Worm (Caenorhabditis elegans): Measurements from ENCODE around the gene C18H9.6.

C18H9.6 gene

DNA sequence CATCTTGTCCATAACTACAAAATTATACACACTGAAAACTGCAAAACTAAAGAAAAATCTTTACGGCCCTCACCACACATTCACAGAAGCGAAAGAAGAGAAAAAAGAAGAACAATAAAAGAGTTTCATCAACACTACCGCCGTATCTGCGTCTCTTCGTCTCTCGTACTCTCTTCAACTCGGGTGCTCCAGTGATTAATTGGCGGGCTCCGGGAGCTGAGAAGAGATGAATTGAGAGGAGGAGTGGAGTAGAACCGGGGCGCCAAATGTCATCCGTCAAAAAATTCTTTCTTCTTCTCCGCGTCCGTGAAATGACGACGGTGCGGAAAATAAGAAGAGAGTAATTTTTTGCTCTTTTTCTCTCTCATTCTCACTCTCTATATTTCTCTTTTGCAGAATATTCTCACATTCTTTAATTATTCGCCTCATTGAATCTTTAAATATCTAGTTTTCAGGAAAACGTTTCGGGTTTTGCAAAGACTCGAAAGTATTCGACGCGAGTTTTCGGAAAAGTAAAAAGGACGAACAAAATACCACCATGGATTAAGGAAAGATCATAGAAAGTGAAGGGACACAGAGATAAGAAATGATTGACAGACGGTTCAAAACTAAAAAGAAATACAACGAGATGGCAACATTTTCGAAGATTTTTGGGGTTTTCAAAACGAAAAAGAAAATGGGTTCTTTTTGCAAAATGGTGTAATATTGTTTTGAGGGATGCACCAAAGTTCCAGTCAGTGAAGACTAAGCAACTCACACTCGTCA, 6.3 kb upstream of the C18H9.6 start:
- TF ChIP-seq somi-1 (GFP tag; optimal IDR thresholded peaks at IDR 0.05) (peak; percentile 21), F57A8.1 (GFP tag; optimal IDR thresholded peaks at IDR 0.05) (no peak), chd-7 (tag; optimal IDR thresholded peaks at IDR 0.05) (no peak), hmg-1.2 (GFP tag; IDR thresholded peaks at IDR 0.05) (peak; percentile 51; the same call in 1 of the 2 replicates), tbx-9 (tag; optimal IDR thresholded peaks at IDR 0.05; ENCODE audit: borderline replicate concordance) (no peak)

DNA sequence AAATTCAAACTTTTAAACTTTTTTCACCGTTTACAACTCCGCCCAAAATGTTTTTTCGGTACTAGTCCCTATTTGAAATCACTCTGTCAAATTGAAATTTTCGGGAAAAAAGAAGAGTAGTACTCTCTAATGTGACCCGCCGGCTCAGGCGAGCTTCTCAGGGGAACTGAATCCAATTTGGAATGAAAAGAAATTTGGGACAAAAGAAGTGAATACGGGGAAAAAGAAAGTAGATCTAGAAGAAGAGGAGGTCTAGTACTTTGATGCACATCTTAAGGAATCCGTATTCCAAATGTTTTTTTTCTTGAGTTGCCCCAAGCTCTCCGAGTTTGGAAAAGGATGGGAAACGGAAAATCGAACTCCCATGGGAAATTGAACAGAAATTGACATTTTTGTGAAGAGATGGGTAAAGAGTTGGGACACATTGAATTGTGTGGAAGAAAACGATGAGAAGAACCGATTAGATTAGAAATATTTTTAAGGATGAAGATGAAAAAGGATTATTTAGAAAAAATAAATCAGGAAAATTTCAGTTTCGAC, 5.2 kb upstream of the C18H9.6 start:
- TF ChIP-seq bed-1 (GFP tag; IDR thresholded peaks at IDR 0.05) (no peak), ztf-26 (tag; optimal IDR thresholded peaks at IDR 0.05) (no peak), B0336.3 (GFP tag; IDR thresholded peaks at IDR 0.05) (no peak), F55B11.4 (tag; optimal IDR thresholded peaks at IDR 0.05; ENCODE audit: borderline replicate concordance, insufficient read depth) (no peak), T26A5.8 (tag; optimal IDR thresholded peaks at IDR 0.05) (no peak), F57C9.4 (tag; optimal IDR thresholded peaks at IDR 0.05) (no peak), attf-5 (GFP tag; optimal IDR thresholded peaks at IDR 0.05) (no peak), zfh-2 (GFP tag; conservative IDR thresholded peaks at IDR 0.05) (no peak), madf-3 (GFP tag; IDR thresholded peaks at IDR 0.05) (no peak), D2030.7 (GFP tag; IDR thresholded peaks at IDR 0.05) (no peak), tbp1 (GFP tag; optimal IDR thresholded peaks at IDR 0.05) (no peak), nhr-179 (tag; optimal IDR thresholded peaks at IDR 0.05) (no peak), ceh-58 (GFP tag; IDR thresholded peaks at IDR 0.05) (no peak), ztf-6 (GFP tag; IDR thresholded peaks at IDR 0.05) (no peak)

DNA sequence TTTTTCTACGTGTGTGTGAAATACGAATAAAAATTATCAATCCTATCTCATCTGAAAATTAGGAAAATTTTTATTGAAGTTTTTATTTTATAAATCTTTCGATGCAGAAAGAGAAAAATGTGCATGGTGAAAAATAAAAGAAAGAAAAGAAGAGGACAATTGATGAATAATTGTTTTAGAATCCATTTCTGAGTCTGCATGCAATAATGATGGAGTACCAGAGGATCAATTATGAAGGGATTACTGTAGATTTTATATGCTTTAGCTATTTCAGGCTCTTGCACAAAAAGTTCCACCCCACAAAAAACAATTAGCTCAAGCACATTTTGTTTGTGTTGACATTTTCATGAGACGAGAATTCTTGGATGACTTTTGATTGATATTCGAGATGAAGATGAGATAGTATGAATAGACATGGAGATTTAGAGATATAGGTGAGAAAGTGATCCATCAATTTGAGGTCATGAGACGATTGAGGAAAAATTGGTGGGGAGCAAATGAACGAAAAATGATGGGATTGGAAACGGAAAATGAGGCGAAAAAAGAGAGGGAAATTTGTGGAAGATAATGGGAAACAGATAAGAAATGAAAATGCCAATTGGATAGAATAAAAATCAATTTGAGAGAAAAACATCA, 4.3 kb upstream of the C18H9.6 start, which contains the start of gene rpy-1:
Gene rpy-1 (minus strand): TSS at position 51 of the 636 bp plus-strand sequence.
- TF ChIP-seq pha-4 (tag; optimal IDR thresholded peaks at IDR 0.05), result no peak
- no peak for TF ChIP-seq F57C9.4 (tag; optimal IDR thresholded peaks at IDR 0.05)
- no peak for TF ChIP-seq nhr-120 (GFP tag; IDR thresholded peaks at IDR 0.05)
- TF ChIP-seq egl-44 (GFP tag; IDR thresholded peaks at IDR 0.05), result no peak
- TF ChIP-seq nhr-179 (tag; optimal IDR thresholded peaks at IDR 0.05), result no peak
- TF ChIP-seq tbx-9 (tag; optimal IDR thresholded peaks at IDR 0.05; ENCODE audit: borderline replicate concordance), result no peak
- TF ChIP-seq lin-54 (GFP tag; optimal IDR thresholded peaks at IDR 0.05), result no peak
- TF ChIP-seq Y53F4B.3 (GFP tag; IDR thresholded peaks at IDR 0.05), result no peak
- no peak for TF ChIP-seq snpc-3.4 (tag; optimal IDR thresholded peaks at IDR 0.05)
- TF ChIP-seq sea-2 (GFP tag; IDR thresholded peaks at IDR 0.05), result no peak
- no peak for TF ChIP-seq C17E4.6 (GFP tag; IDR thresholded peaks at IDR 0.05)
- no peak for TF ChIP-seq lsl-1 (GFP tag; optimal IDR thresholded peaks at IDR 0.05)
- no peak for TF ChIP-seq attf-6 (GFP tag; IDR thresholded peaks at IDR 0.05)
- no peak for TF ChIP-seq madf-6 (GFP tag; IDR thresholded peaks at IDR 0.05)
- TF ChIP-seq lag-1 (GFP tag; IDR thresholded peaks at IDR 0.05), result no peak
- TF ChIP-seq hsf-1 (GFP tag; IDR thresholded peaks at IDR 0.05), result no peak
- no peak for TF ChIP-seq efl-1 (GFP tag; optimal IDR thresholded peaks at IDR 0.05)
- TF ChIP-seq F49E8.2 (tag; optimal IDR thresholded peaks at IDR 0.05; ENCODE audit: insufficient read depth), result no peak
- no peak for TF ChIP-seq mel-28 (tag; optimal IDR thresholded peaks at IDR 0.05; ENCODE audit: borderline replicate concordance)
